Worm (Caenorhabditis elegans) whole organism, L4 larva: ENCODE measurements around the gene rsr-2.
A peak's percentile ranks its signal among the peaks of the same experiment; 100 is the strongest.

Experiments used
- D1046.2 ChIP-seq: fragments of 200-800 bp; sonication (Bioruptor generic); IDR thresholded peaks from 2 replicates; pipeline ENCODE4 v1.3.6; 2022; ENCODE audit warnings: missing genetic modification characterization, missing compliant biosample characterization
- F10B5.3 ChIP-seq: sonication (generic microtip); optimal IDR thresholded peaks from 2 replicates; lab custom pipeline; 2016; ENCODE audit warnings: mild to moderate bottlenecking, missing genetic modification characterization, missing compliant biosample characterization
- F49E8.2 ChIP-seq: sonication (generic microtip); optimal IDR thresholded peaks from 2 replicates; lab custom pipeline; 2016; ENCODE audit warnings: missing compliant biosample characterization, mild to moderate bottlenecking, missing genetic modification characterization, borderline replicate concordance
- T20F7.1 ChIP-seq: fragments of 200-800 bp; sonication (Bioruptor generic); optimal IDR thresholded peaks from 2 replicates; lab custom pipeline; 2018; ENCODE audit warnings: mild to moderate bottlenecking, missing genetic modification characterization, missing compliant biosample characterization
- T26A8.4 ChIP-seq: fragments of 200-800 bp; sonication (Bioruptor generic); IDR thresholded peaks from 2 replicates; pipeline ENCODE4 v1.3.6; 2022; ENCODE audit warnings: missing genetic modification characterization, missing compliant biosample characterization
- Y48G9A.11 ChIP-seq: fragments of 200-800 bp; sonication (Bioruptor generic); IDR thresholded peaks from 2 replicates; pipeline ENCODE4 v1.3.6; 2022; ENCODE audit warnings: missing genetic modification reagents, missing genetic modification characterization, missing compliant biosample characterization
- Y75B8A.6 ChIP-seq: fragments of 200-800 bp; sonication (Bioruptor generic); IDR thresholded peaks from 2 replicates; pipeline ENCODE4 v1.3.6; 2022; ENCODE audit warnings: missing genetic modification reagents, missing genetic modification characterization, missing compliant biosample characterization
- aha-1 ChIP-seq: fragments of 150-350 bp; peaks from one replicate; lab custom pipeline; 2014; ENCODE audit warnings: missing biosample characterization, missing genetic modification characterization
- attf-4 ChIP-seq: sonication (generic microtip); optimal IDR thresholded peaks from 3 replicates; lab custom pipeline; 2017; ENCODE audit warnings: missing biosample characterization, missing genetic modification characterization
- ceh-62 ChIP-seq: sonication (generic microtip); optimal IDR thresholded peaks from 2 replicates; lab custom pipeline; 2017; ENCODE audit warnings: missing biosample characterization, missing genetic modification characterization
- ceh-82 ChIP-seq: sonication (generic microtip); optimal IDR thresholded peaks from 2 replicates; lab custom pipeline; 2017; ENCODE audit warnings: missing biosample characterization, missing genetic modification characterization
- ctbp-1 ChIP-seq: fragments of 200-800 bp; sonication (Bioruptor generic); IDR thresholded peaks from 2 replicates; pipeline ENCODE4 v1.3.6; 2022; ENCODE audit warnings: missing genetic modification reagents, missing genetic modification characterization, missing compliant biosample characterization
- daf-12 ChIP-seq: fragments of 150-350 bp; optimal IDR thresholded peaks from 2 replicates; lab custom pipeline; 2014; ENCODE audit warnings: missing biosample characterization, missing genetic modification reagents, missing genetic modification characterization
- daf-16 ChIP-seq, 3 experiments: sonication (generic microtip); optimal IDR thresholded peaks; 2 replicates each; lab custom pipeline; 2016 to 2017; ENCODE audit warnings: missing genetic modification characterization in 3 of 3, missing genetic modification reagents in 3 of 3, mild to moderate bottlenecking in 2 of 3, missing compliant biosample characterization in 2 of 3, missing biosample characterization in 1 of 3, moderate library complexity in 1 of 3
- daf-19 ChIP-seq: fragments of 200-800 bp; sonication (Bioruptor generic); conservative IDR thresholded peaks from 2 replicates; pipeline ENCODE4 v1.3.6; 2022; ENCODE audit warnings: missing genetic modification characterization, missing compliant biosample characterization
- daf-8 ChIP-seq: fragments of 200-800 bp; sonication (Bioruptor generic); IDR thresholded peaks from 2 replicates; pipeline ENCODE4 v1.3.6; 2022; ENCODE audit warnings: missing genetic modification characterization, missing compliant biosample characterization
- duxl-1 ChIP-seq: sonication (generic microtip); optimal IDR thresholded peaks from 2 replicates; lab custom pipeline; 2016; ENCODE audit warnings: mild to moderate bottlenecking, missing genetic modification characterization, moderate library complexity, missing compliant biosample characterization; ENCODE audit not compliant: poor library complexity
- dve-1 ChIP-seq: sonication (generic microtip); optimal IDR thresholded peaks from 2 replicates; lab custom pipeline; 2017; ENCODE audit warnings: antibody characterized with exemption, mild to moderate bottlenecking, missing genetic modification characterization, missing compliant biosample characterization; ENCODE audit not compliant: insufficient read depth
- egl-43 ChIP-seq: fragments of 200-800 bp; sonication (Bioruptor generic); IDR thresholded peaks from 2 replicates; pipeline ENCODE4 v1.3.6; 2022; ENCODE audit warnings: missing genetic modification reagents, missing genetic modification characterization, missing compliant biosample characterization
- fos-1 ChIP-seq: fragments of 150-350 bp; optimal IDR thresholded peaks from 2 replicates; lab custom pipeline; 2014; ENCODE audit warnings: missing biosample characterization, missing genetic modification characterization
- hlh-30 ChIP-seq: sonication (generic microtip); optimal IDR thresholded peaks from 2 replicates; lab custom pipeline; 2017; ENCODE audit warnings: antibody characterized with exemption, mild to moderate bottlenecking, missing genetic modification characterization, missing compliant biosample characterization; ENCODE audit not compliant: insufficient read depth
- hmg-1.1 ChIP-seq: fragments of 200-800 bp; sonication (Bioruptor generic); IDR thresholded peaks from 2 replicates; pipeline ENCODE4 v1.3.6; 2022; ENCODE audit warnings: missing genetic modification reagents, missing genetic modification characterization, missing compliant biosample characterization
- jun-1 ChIP-seq: fragments of 150-350 bp; optimal IDR thresholded peaks from 2 replicates; lab custom pipeline; 2014; ENCODE audit warnings: missing biosample characterization, missing genetic modification reagents, missing genetic modification characterization
- lim-7 ChIP-seq: fragments of 200-800 bp; sonication (Bioruptor generic); IDR thresholded peaks from 2 replicates; pipeline ENCODE4 v1.3.6; 2022; ENCODE audit warnings: missing genetic modification characterization, missing compliant biosample characterization
- lin-15B ChIP-seq: fragments of 150-350 bp; sonication (generic microtip); optimal IDR thresholded peaks from 3 replicates; lab custom pipeline; 2014; ENCODE audit warnings: missing biosample characterization, missing genetic modification characterization
- lin-39 ChIP-seq: fragments of 150-350 bp; optimal IDR thresholded peaks from 2 replicates; lab custom pipeline; 2014; ENCODE audit warnings: missing biosample characterization, missing genetic modification reagents, missing genetic modification characterization
- lir-3 ChIP-seq: sonication (generic microtip); optimal IDR thresholded peaks from 2 replicates; lab custom pipeline; 2016; ENCODE audit warnings: mild to moderate bottlenecking, missing genetic modification characterization, missing compliant biosample characterization
- lsy-2 ChIP-seq, 2 experiments: fragments of 150-350 bp in 1 of 2; sonication (generic microtip) in 1 of 2; optimal IDR thresholded peaks; 2 replicates each; lab custom pipeline; 2014 to 2017; ENCODE audit warnings: missing biosample characterization in 2 of 2, missing genetic modification characterization in 2 of 2
- madf-5 ChIP-seq, 2 experiments: fragments of 200-800 bp; sonication (Bioruptor generic); IDR thresholded peaks; 2 replicates each; pipeline ENCODE4 v1.3.6; 2022; ENCODE audit warnings: missing compliant biosample characterization in 2 of 2, missing genetic modification characterization in 2 of 2
- mdl-1 ChIP-seq, 2 experiments: fragments of 150-350 bp in 1 of 2; sonication (generic microtip) in 1 of 2; optimal IDR thresholded peaks; 2 replicates each; lab custom pipeline; 2014 to 2017; ENCODE audit warnings: missing biosample characterization in 2 of 2, missing genetic modification characterization in 2 of 2
- mxl-2 ChIP-seq: fragments of 200-800 bp; sonication (Bioruptor generic); conservative IDR thresholded peaks from 2 replicates; pipeline ENCODE4 v1.3.6; 2022; ENCODE audit warnings: missing genetic modification reagents, missing genetic modification characterization, missing compliant biosample characterization
- mxl-3 ChIP-seq: fragments of 200-800 bp; sonication (Bioruptor generic); optimal IDR thresholded peaks from 2 replicates; lab custom pipeline; 2018; ENCODE audit warnings: mild to moderate bottlenecking, missing genetic modification characterization, missing compliant biosample characterization
- nhr-10 ChIP-seq: fragments of 150-350 bp; optimal IDR thresholded peaks from 2 replicates; lab custom pipeline; 2014; ENCODE audit warnings: missing biosample characterization, missing genetic modification characterization
- nhr-102 ChIP-seq: sonication (generic microtip); optimal IDR thresholded peaks from 2 replicates; lab custom pipeline; 2016; ENCODE audit warnings: mild to moderate bottlenecking, missing genetic modification characterization, moderate library complexity, missing compliant biosample characterization
- nhr-11 ChIP-seq: fragments of 150-350 bp; optimal IDR thresholded peaks from 2 replicates; lab custom pipeline; 2014; ENCODE audit warnings: missing biosample characterization, missing genetic modification characterization
- nhr-237 ChIP-seq: sonication (generic microtip); optimal IDR thresholded peaks from 2 replicates; lab custom pipeline; 2017; ENCODE audit warnings: missing biosample characterization, missing genetic modification characterization
- nhr-28 ChIP-seq: fragments of 150-350 bp; optimal IDR thresholded peaks from 2 replicates; lab custom pipeline; 2014; ENCODE audit warnings: missing biosample characterization, missing genetic modification characterization
- nhr-42 ChIP-seq: fragments of 200-800 bp; sonication (Bioruptor generic); IDR thresholded peaks from 2 replicates; pipeline ENCODE4 v1.3.6; 2022; ENCODE audit warnings: missing genetic modification characterization, missing compliant biosample characterization
- pqm-1 ChIP-seq: sonication (generic microtip); optimal IDR thresholded peaks from 2 replicates; lab custom pipeline; 2017; ENCODE audit warnings: missing biosample characterization, missing genetic modification characterization
- rbr-2 ChIP-seq: sonication (generic microtip); optimal IDR thresholded peaks from 2 replicates; lab custom pipeline; 2016; ENCODE audit warnings: missing genotype, missing genetic modification characterization, missing compliant biosample characterization
- saeg-2 ChIP-seq: fragments of 200-800 bp; sonication (Bioruptor generic); IDR thresholded peaks from 2 replicates; pipeline ENCODE4 v1.3.6; 2022; ENCODE audit warnings: missing genetic modification reagents, missing genetic modification characterization, missing compliant biosample characterization
- skn-1 ChIP-seq: fragments of 150-350 bp; optimal IDR thresholded peaks from 2 replicates; lab custom pipeline; 2014; ENCODE audit warnings: missing biosample characterization, missing genetic modification characterization
- tag-97 ChIP-seq: fragments of 200-800 bp; sonication (Bioruptor generic); IDR thresholded peaks from 2 replicates; pipeline ENCODE4 v1.3.6; 2022; ENCODE audit warnings: missing genetic modification characterization, missing compliant biosample characterization
- unc-130 ChIP-seq: sonication (generic microtip); optimal IDR thresholded peaks from 2 replicates; lab custom pipeline; 2016; ENCODE audit warnings: missing genetic modification reagents, missing genetic modification characterization, missing compliant biosample characterization
- unc-62 ChIP-seq, 3 experiments: fragments of 150-350 bp in 1 of 3; sonication (generic microtip); optimal IDR thresholded peaks in 2 of 3; peaks in 1 of 3; 1 replicate in 1 of 3; 2 replicates in 2 of 3; lab custom pipeline; 2014 to 2017; ENCODE audit warnings: missing biosample characterization in 3 of 3, missing genetic modification characterization in 3 of 3, missing genetic modification reagents in 3 of 3, missing genotype in 1 of 3
- vab-7 ChIP-seq: fragments of 200-800 bp; sonication (Bioruptor generic); IDR thresholded peaks from 2 replicates; pipeline ENCODE4 v1.3.6; 2022; ENCODE audit warnings: missing genetic modification reagents, missing genetic modification characterization, missing compliant biosample characterization
- zag-1 ChIP-seq: fragments of 150-350 bp; optimal IDR thresholded peaks from 2 replicates; lab custom pipeline; 2014; ENCODE audit warnings: missing biosample characterization, missing genetic modification characterization
- zfp-2 ChIP-seq: sonication (generic microtip); optimal IDR thresholded peaks from 2 replicates; lab custom pipeline; 2016; ENCODE audit warnings: mild to moderate bottlenecking, missing genetic modification characterization, missing compliant biosample characterization
- zfp-3 ChIP-seq: fragments of 200-800 bp; sonication (Bioruptor generic); conservative IDR thresholded peaks from 2 replicates; pipeline ENCODE4 v1.3.6; 2022; ENCODE audit warnings: missing genetic modification reagents, missing genetic modification characterization, missing compliant biosample characterization
- zip-11 ChIP-seq: fragments of 200-800 bp; sonication (Bioruptor generic); IDR thresholded peaks from 2 replicates; pipeline ENCODE4 v1.3.6; 2022; ENCODE audit warnings: missing genetic modification characterization, missing compliant biosample characterization
- ztf-11 ChIP-seq: fragments of 150-350 bp; optimal IDR thresholded peaks from 2 replicates; lab custom pipeline; 2014; ENCODE audit warnings: missing biosample characterization, missing genetic modification characterization

rsr-2 gene

DNA sequence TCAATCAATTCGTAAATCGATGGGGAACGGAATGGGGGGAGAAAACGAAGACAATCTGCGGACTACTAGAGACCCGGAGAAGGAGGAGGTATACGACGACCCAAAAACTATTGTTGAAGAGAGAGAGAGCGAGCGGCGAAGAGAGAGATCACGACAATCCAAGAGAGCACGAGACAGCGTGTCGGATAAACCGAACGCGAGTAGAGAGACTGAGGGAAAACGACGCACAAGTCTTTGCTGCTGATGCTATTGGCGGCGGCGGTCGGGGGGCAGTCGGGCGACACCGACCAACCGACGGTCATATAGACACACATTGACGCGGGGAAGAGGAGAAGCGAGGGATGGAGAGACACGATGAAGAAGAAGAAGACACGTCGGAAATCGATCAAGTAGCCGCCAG, 2.6 kb upstream of the rsr-2 start:
- TF ChIP-seq T20F7.1 (GFP tag; lab: Kevin White, UChicago) (no peak), F10B5.3 (tag; lab: Kevin White, UChicago) (peak; percentile 9), D1046.2 (GFP tag; lab: Robert Waterston, UW) (no peak), unc-130 (no peak), Y48G9A.11 (no peak), mxl-2 (GFP tag; lab: Robert Waterston, UW) (no peak), dve-1 (tag; lab: Kevin White, UChicago) (peak; percentile 64), skn-1 (tag; lab: Kevin White, UChicago) (no peak), zfp-3 (GFP tag; lab: Robert Waterston, UW) (no peak), ctbp-1 (GFP tag; lab: Robert Waterston, UW) (peak; percentile 65; the same call in 1 of the 2 replicates), nhr-102 (tag; lab: Kevin White, UChicago) (peak; percentile 6), unc-62 (GFP tag; optimal IDR thresholded peaks at IDR 0.05 in 1 of 2; lab: Kevin White, UChicago) (peak in 1 of 2 experiments; percentile 97), unc-62 (tag; optimal IDR thresholded peaks at IDR 0.05; lab: Kevin White, UChicago) (no peak), mxl-3 (GFP tag; lab: Kevin White, UChicago) (peak; percentile 85), zag-1 (tag; lab: Kevin White, UChicago) (no peak), duxl-1 (no peak), attf-4 (tag; lab: Kevin White, UChicago) (peak; percentile 7), lin-15B (tag; lab: Kevin White, UChicago) (peak; percentile 42), hmg-1.1 (GFP tag; lab: Robert Waterston, UW) (peak; percentile 88), lsy-2 (tag; optimal IDR thresholded peaks at IDR 0.05; lab: Kevin White, UChicago) (peak; percentile 71 to 78), madf-5 (GFP tag; IDR thresholded peaks at IDR 0.05; lab: Robert Waterston, UW) (no peak), daf-8 (GFP tag; lab: Robert Waterston, UW) (no peak), nhr-28 (peak; percentile 53), pqm-1 (no peak), egl-43 (GFP tag; lab: Robert Waterston, UW) (peak; percentile 65), rbr-2 (tag; lab: Kevin White, UChicago) (peak; percentile 92), Y75B8A.6 (no peak), ceh-62 (tag; lab: Kevin White, UChicago) (no peak), daf-12 (tag; lab: Kevin White, UChicago) (no peak), nhr-42 (GFP tag; lab: Robert Waterston, UW) (no peak; the same call in 1 of the 2 replicates), nhr-11 (peak; percentile 70), nhr-10 (peak; percentile 45), fos-1 (tag; lab: Kevin White, UChicago) (no peak), T26A8.4 (GFP tag; lab: Robert Waterston, UW) (no peak), saeg-2 (GFP tag; lab: Robert Waterston, UW) (no peak), lim-7 (GFP tag; lab: Robert Waterston, UW) (0 out of 2 replicates have a peak, but pooled peaks have one; percentile 12), tag-97 (no peak), hlh-30 (peak; percentile 89), lin-39 (tag; lab: Kevin White, UChicago) (no peak), aha-1 (tag; lab: Kevin White, UChicago) (peak; percentile 98), jun-1 (tag; lab: Kevin White, UChicago) (peak; percentile 25), zfp-2 (no peak), zip-11 (no peak), ceh-82 (tag; lab: Kevin White, UChicago) (no peak), lir-3 (no peak), nhr-237 (tag; lab: Kevin White, UChicago) (no peak), daf-19 (no peak), F49E8.2 (no peak), daf-16 (GFP tag; optimal IDR thresholded peaks at IDR 0.05; lab: Kevin White, UChicago) (peak in 1 of 2 experiments; percentile 37), daf-16 (tag; optimal IDR thresholded peaks at IDR 0.05; lab: Kevin White, UChicago) (peak; percentile 2), ztf-11 (no peak), mdl-1 (tag; optimal IDR thresholded peaks at IDR 0.05; lab: Kevin White, UChicago) (peak; percentile 14 to 80), vab-7 (GFP tag; lab: Robert Waterston, UW) (no peak; the same call in 1 of the 2 replicates)
